Fruit fly (Drosophila melanogaster) whole organism, embryonic: ENCODE results near the gene CG13299.
A peak's percentile ranks its signal among the peaks of the same experiment; 100 is the strongest.

Experiments used
- Aef1 ChIP-seq: fragments of 200-800 bp; sonication (Bioruptor generic); IDR thresholded peaks from 3 replicates; pipeline ENCODE4 v1.3.6; 2022; ENCODE audit warnings: missing biosample characterization, missing genetic modification characterization
- BEAF-32 ChIP-seq: fragments of 200-800 bp; sonication (Bioruptor generic); optimal IDR thresholded peaks from 3 replicates; lab custom pipeline; 2017; ENCODE audit warnings: missing biosample characterization, missing genetic modification characterization, mild to moderate bottlenecking, moderate library complexity, missing genetic modification reagents
- CG10147 ChIP-seq: fragments of 200-800 bp; sonication (Bioruptor generic); optimal IDR thresholded peaks from 2 replicates; lab custom pipeline; 2019; ENCODE audit warnings: missing biosample characterization, mild to moderate bottlenecking, missing genetic modification characterization, moderate library complexity
- CG1024 ChIP-seq: fragments of 200-800 bp; sonication (Bioruptor generic); IDR thresholded peaks from 2 replicates; pipeline ENCODE4 v1.3.6; 2022; ENCODE audit warnings: missing biosample characterization, missing genetic modification characterization
- CG10321 ChIP-seq: fragments of 200-800 bp; sonication (Bioruptor generic); IDR thresholded peaks from 2 replicates; pipeline ENCODE4 v1.3.6; 2022; ENCODE audit warnings: missing biosample characterization, missing genetic modification characterization
- CG11247 ChIP-seq: fragments of 200-800 bp; sonication (Bioruptor generic); IDR thresholded peaks from 2 replicates; pipeline ENCODE4 v1.3.6; 2022; ENCODE audit warnings: missing biosample characterization, missing genetic modification characterization
- CG13296 ChIP-seq: fragments of 200-800 bp; sonication (Bioruptor generic); optimal IDR thresholded peaks from 3 replicates; lab custom pipeline; 2018; ENCODE audit warnings: missing biosample characterization, mild to moderate bottlenecking, missing genetic modification characterization
- CG16815 ChIP-seq: fragments of 200-800 bp; sonication (Bioruptor generic); optimal IDR thresholded peaks from 3 replicates; lab custom pipeline; 2017; ENCODE audit warnings: missing biosample characterization, mild to moderate bottlenecking, missing genetic modification characterization
- CG2116 ChIP-seq: fragments of 200-800 bp; sonication (Bioruptor generic); optimal IDR thresholded peaks from 3 replicates; lab custom pipeline; 2018; ENCODE audit warnings: missing biosample characterization, mild to moderate bottlenecking, missing genetic modification characterization
- CG2678 ChIP-seq: fragments of 200-800 bp; sonication (Bioruptor generic); optimal IDR thresholded peaks from 3 replicates; lab custom pipeline; 2019; ENCODE audit warnings: missing biosample characterization, mild to moderate bottlenecking, missing genetic modification characterization, moderate library complexity
- CG30020 ChIP-seq: fragments of 200-800 bp; optimal IDR thresholded peaks from 2 replicates; lab custom pipeline; 2019; ENCODE audit warnings: missing biosample characterization, mild to moderate bottlenecking, missing genetic modification characterization, moderate library complexity
- CG33213 ChIP-seq: fragments of 200-800 bp; sonication (Bioruptor generic); optimal IDR thresholded peaks from 3 replicates; lab custom pipeline; 2016; ENCODE audit warnings: missing biosample characterization, missing genetic modification characterization
- CG4360 ChIP-seq: fragments of 200-800 bp; sonication (Bioruptor generic); IDR thresholded peaks from 2 replicates; pipeline ENCODE4 v1.3.6; 2022; ENCODE audit warnings: missing biosample characterization, missing genetic modification characterization
- CG4617 ChIP-seq: fragments of 200-800 bp; sonication (Bioruptor generic); optimal IDR thresholded peaks from 3 replicates; lab custom pipeline; 2016; ENCODE audit warnings: missing biosample characterization, missing genetic modification characterization, borderline replicate concordance
- CG6272 ChIP-seq: fragments of 200-800 bp; sonication (Bioruptor generic); IDR thresholded peaks from 2 replicates; pipeline ENCODE4 v1.3.6; 2022; ENCODE audit warnings: missing biosample characterization, missing genetic modification characterization
- CG9215 ChIP-seq: fragments of 200-800 bp; sonication (Bioruptor generic); IDR thresholded peaks from 2 replicates; pipeline ENCODE4 v1.3.6; 2022; ENCODE audit warnings: missing biosample characterization, missing genetic modification characterization
- CoRest ChIP-seq: fragments of 200-800 bp; sonication (Bioruptor generic); optimal IDR thresholded peaks from 3 replicates; lab custom pipeline; 2018; ENCODE audit warnings: missing biosample characterization, mild to moderate bottlenecking, missing genetic modification characterization, moderate library complexity
- Jarid2 ChIP-seq: fragments of 200-800 bp; sonication (Bioruptor generic); optimal IDR thresholded peaks from 3 replicates; lab custom pipeline; 2017; ENCODE audit warnings: mild to moderate bottlenecking, missing biosample characterization, missing genetic modification reagents, missing genetic modification characterization
- Kr ChIP-seq: fragments of 200-800 bp; sonication (Bioruptor generic); optimal IDR thresholded peaks from 2 replicates; lab custom pipeline; 2017; ENCODE audit warnings: missing biosample characterization, mild to moderate bottlenecking, missing genetic modification characterization
- MESR4 ChIP-seq: fragments of 200-800 bp; sonication (Bioruptor generic); optimal IDR thresholded peaks from 2 replicates; lab custom pipeline; 2018; ENCODE audit warnings: missing biosample characterization, mild to moderate bottlenecking, missing genetic modification characterization, moderate library complexity
- NC2α ChIP-seq: fragments of 200-800 bp; sonication (Bioruptor generic); optimal IDR thresholded peaks from 2 replicates; lab custom pipeline; 2016; ENCODE audit warnings: missing biosample characterization, missing genetic modification characterization
- NC2β ChIP-seq: fragments of 200-800 bp; sonication (Bioruptor generic); optimal IDR thresholded peaks from 2 replicates; lab custom pipeline; 2016; ENCODE audit warnings: missing biosample characterization, missing genetic modification characterization
- Nf-YA ChIP-seq: fragments of 200-800 bp; sonication (Bioruptor generic); IDR thresholded peaks from 2 replicates; pipeline ENCODE4 v1.3.6; 2022; ENCODE audit warnings: missing biosample characterization, missing genetic modification characterization
- Scr ChIP-seq: fragments of 200-800 bp; sonication (Bioruptor generic); IDR thresholded peaks from 2 replicates; pipeline ENCODE4 v1.3.6; 2022; ENCODE audit warnings: missing biosample characterization, missing genetic modification characterization; ENCODE audit not compliant: partially characterized antibody
- Sin3A ChIP-seq: fragments of >200 bp; optimal IDR thresholded peaks from 2 replicates; lab custom pipeline; 2018
- ase ChIP-seq: fragments of 200-800 bp; sonication (Bioruptor generic); IDR thresholded peaks from 3 replicates; pipeline ENCODE4 v1.3.6; 2022; ENCODE audit warnings: missing biosample characterization, missing genetic modification characterization
- cato ChIP-seq: fragments of 200-800 bp; sonication (Bioruptor generic); optimal IDR thresholded peaks from 2 replicates; lab custom pipeline; 2016; ENCODE audit warnings: missing biosample characterization, missing genetic modification characterization, borderline replicate concordance
- cg ChIP-seq: fragments of 200-800 bp; sonication (Bioruptor generic); optimal IDR thresholded peaks from 3 replicates; lab custom pipeline; 2019; ENCODE audit warnings: missing biosample characterization, mild to moderate bottlenecking, missing genetic modification characterization, moderate library complexity
- disco-r ChIP-seq: fragments of 200-800 bp; sonication (Bioruptor generic); optimal IDR thresholded peaks from 2 replicates; lab custom pipeline; 2016; ENCODE audit warnings: missing biosample characterization, missing genetic modification characterization
- dysf ChIP-seq: fragments of 200-800 bp; sonication (Bioruptor generic); IDR thresholded peaks from 3 replicates; pipeline ENCODE4 v1.3.6; 2022; ENCODE audit warnings: missing biosample characterization, missing genetic modification characterization
- emc ChIP-seq: fragments of 200-800 bp; sonication (Bioruptor generic); optimal IDR thresholded peaks from 2 replicates; lab custom pipeline; 2016; ENCODE audit warnings: missing biosample characterization, missing genetic modification characterization
- eyg ChIP-seq: fragments of 200-800 bp; sonication (Bioruptor generic); optimal IDR thresholded peaks from 3 replicates; lab custom pipeline; 2016; ENCODE audit warnings: missing biosample characterization, missing genetic modification characterization
- fd96Cb ChIP-seq: fragments of 200-800 bp; sonication (Bioruptor generic); optimal IDR thresholded peaks from 2 replicates; lab custom pipeline; 2018; ENCODE audit warnings: missing biosample characterization, mild to moderate bottlenecking, missing genetic modification characterization, moderate library complexity
- ftz-f1 ChIP-seq: fragments of 200-800 bp; sonication (Bioruptor generic); optimal IDR thresholded peaks from 2 replicates; lab custom pipeline; 2016; ENCODE audit warnings: missing biosample characterization, missing genetic modification characterization
- ind ChIP-seq: fragments of 200-800 bp; sonication (Bioruptor generic); optimal IDR thresholded peaks from 3 replicates; lab custom pipeline; 2016; ENCODE audit warnings: missing biosample characterization, missing genetic modification characterization
- inv ChIP-seq: fragments of 200-800 bp; sonication (Bioruptor generic); IDR thresholded peaks from 2 replicates; pipeline ENCODE4 v1.3.6; 2022; ENCODE audit warnings: missing biosample characterization, missing genetic modification characterization; ENCODE audit not compliant: partially characterized antibody
- lov ChIP-seq, 2 experiments: fragments of 200-800 bp in 1 of 2; fragments of >200 bp in 1 of 2; sonication (Bioruptor generic) in 1 of 2; IDR thresholded peaks in 1 of 2; optimal IDR thresholded peaks in 1 of 2; 2 replicates in 1 of 2; 3 replicates in 1 of 2; pipeline versions ENCODE4 v1.3.6 to Lab custom; 2017 to 2022; ENCODE audit warnings: missing biosample characterization in 1 of 2, missing genetic modification characterization in 1 of 2
- mld ChIP-seq: fragments of 200-800 bp; sonication (Bioruptor generic); IDR thresholded peaks from 3 replicates; pipeline ENCODE4 v1.3.6; 2022; ENCODE audit warnings: missing biosample characterization, missing genetic modification characterization; ENCODE audit not compliant: partially characterized antibody
- nerfin-2 ChIP-seq: fragments of 200-800 bp; sonication (Bioruptor generic); IDR thresholded peaks from 2 replicates; pipeline ENCODE4 v1.3.6; 2022; ENCODE audit warnings: missing biosample characterization, missing genetic modification characterization; ENCODE audit not compliant: partially characterized antibody
- nmo ChIP-seq: fragments of 200-800 bp; sonication (Bioruptor generic); optimal IDR thresholded peaks from 2 replicates; lab custom pipeline; 2018; ENCODE audit warnings: missing biosample characterization, mild to moderate bottlenecking, missing genetic modification characterization, moderate library complexity
- phol ChIP-seq: fragments of 200-800 bp; sonication (Bioruptor generic); optimal IDR thresholded peaks from 3 replicates; lab custom pipeline; 2018; ENCODE audit warnings: missing biosample characterization, mild to moderate bottlenecking, missing genetic modification characterization, moderate library complexity
- sisA ChIP-seq: fragments of 200-800 bp; sonication (Bioruptor generic); IDR thresholded peaks from 2 replicates; pipeline ENCODE4 v1.3.6; 2022; ENCODE audit warnings: missing biosample characterization, missing genetic modification characterization
- so ChIP-seq: fragments of 200-800 bp; sonication (Bioruptor generic); IDR thresholded peaks from 3 replicates; pipeline ENCODE4 v1.3.6; 2022; ENCODE audit warnings: missing biosample characterization, missing genetic modification characterization
- tll ChIP-seq, 2 experiments: fragments of 200-800 bp in 1 of 2; fragments of >200 bp in 1 of 2; sonication (Bioruptor generic) in 1 of 2; optimal IDR thresholded peaks; 2 replicates each; lab custom pipeline; 2017 to 2019; ENCODE audit warnings: missing biosample characterization in 2 of 2, missing genetic modification characterization in 2 of 2, mild to moderate bottlenecking in 1 of 2, moderate library complexity in 1 of 2
- toy ChIP-seq: fragments of 200-800 bp; sonication (Bioruptor generic); IDR thresholded peaks from 2 replicates; pipeline ENCODE4 v1.3.6; 2022; ENCODE audit warnings: missing biosample characterization, missing genetic modification characterization
- ttk ChIP-seq: fragments of 200-800 bp; sonication (Bioruptor generic); IDR thresholded peaks from 2 replicates; pipeline ENCODE4 v2.1.2; 2022; ENCODE audit warnings: missing biosample characterization, missing genetic modification characterization
- zfh1 ChIP-seq: fragments of 200-800 bp; sonication (Bioruptor generic); IDR thresholded peaks from 3 replicates; pipeline ENCODE4 v1.3.6; 2022; ENCODE audit warnings: missing biosample characterization, missing genetic modification characterization

CG13299 gene

DNA sequence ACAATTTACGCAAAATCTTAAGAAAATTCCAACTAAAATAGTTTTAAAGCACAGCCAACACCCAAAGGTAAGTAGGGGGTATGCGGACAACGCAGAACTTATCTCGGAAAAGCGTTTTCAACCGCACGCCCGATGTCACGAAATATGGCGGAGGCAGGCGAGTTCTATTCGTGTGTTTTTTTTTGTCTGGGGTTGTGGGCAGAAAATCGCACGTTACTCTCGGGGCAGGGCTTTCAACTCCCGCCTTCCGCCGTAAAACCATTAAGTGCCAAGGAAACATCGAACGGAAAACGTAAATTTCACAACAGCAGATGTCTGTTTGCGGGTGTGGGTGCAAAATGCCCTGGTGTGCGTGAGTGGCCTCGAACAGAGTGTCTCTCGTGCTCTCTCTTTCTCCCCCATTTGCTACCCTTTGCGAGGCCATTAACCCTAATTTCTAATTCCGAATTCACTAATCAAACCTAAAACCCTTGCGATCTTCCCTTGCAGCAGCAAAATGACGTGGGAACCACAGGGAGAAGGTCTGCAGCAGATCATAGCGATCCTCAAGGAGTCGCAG lies 38.5 kb downstream of the CG13299 start (continued):
- TF ChIP-seq CG11247 (GFP tag; lab: Robert Waterston, UW): no peak
- TF ChIP-seq ftz-f1 (GFP tag; lab: Kevin White, UChicago): peak; percentile 95
- peak; percentile 68 for TF ChIP-seq CG4617
- TF ChIP-seq Scr (GFP tag; lab: Robert Waterston, UW): 0 out of 2 replicates have a peak, but pooled peaks have one; percentile 44
- TF ChIP-seq CG33213 (GFP tag; lab: Kevin White, UChicago): no peak
- TF ChIP-seq CG10147 (GFP tag; lab: Kevin White, UChicago): no peak
- TF ChIP-seq sisA: no peak
- no peak for TF ChIP-seq ase
- TF ChIP-seq CG6272 (GFP tag; lab: Robert Waterston, UW): no peak
- no peak for TF ChIP-seq dysf
- no peak for TF ChIP-seq NC2β (GFP tag; lab: Kevin White, UChicago)
- no peak for TF ChIP-seq mld (GFP tag; lab: Robert Waterston, UW)
- TF ChIP-seq MESR4 (GFP tag; lab: Kevin White, UChicago): peak; percentile 73
- TF ChIP-seq CG13296 (GFP tag; lab: Kevin White, UChicago): no peak
- no peak for TF ChIP-seq tll (GFP tag; optimal IDR thresholded peaks at IDR 0.05; lab: Kevin White, UChicago)
- no peak for TF ChIP-seq NC2α (GFP tag; lab: Kevin White, UChicago)
- no peak for TF ChIP-seq CoRest
- no peak for TF ChIP-seq CG16815 (GFP tag; lab: Kevin White, UChicago)
- TF ChIP-seq cg (GFP tag; lab: Kevin White, UChicago): peak; percentile 80
- no peak for TF ChIP-seq so (GFP tag; lab: Robert Waterston, UW)
- no peak for TF ChIP-seq CG2678 (tag; lab: Kevin White, UChicago)
- no peak for TF ChIP-seq CG9215 (GFP tag; lab: Robert Waterston, UW)
- no peak for TF ChIP-seq disco-r (GFP tag; lab: Kevin White, UChicago)
- no peak for TF ChIP-seq CG1024 (GFP tag; lab: Robert Waterston, UW)
- 0 out of 2 replicates have a peak, but pooled peaks have one; percentile 4 for TF ChIP-seq inv (GFP tag; lab: Robert Waterston, UW)
- TF ChIP-seq ttk (GFP tag; lab: Robert Waterston, UW): peak; percentile 66
- no peak for TF ChIP-seq CG30020
- no peak for TF ChIP-seq Aef1 (GFP tag; lab: Robert Waterston, UW)
- TF ChIP-seq toy (GFP tag; lab: Robert Waterston, UW): no peak
- no peak for TF ChIP-seq ind (GFP tag; lab: Kevin White, UChicago)
- peak; percentile 51 for TF ChIP-seq Sin3A
- no peak for TF ChIP-seq CG2116
- TF ChIP-seq cato (GFP tag; lab: Kevin White, UChicago): no peak
- TF ChIP-seq Nf-YA: no peak
- peak; percentile 70 for TF ChIP-seq phol (tag; lab: Kevin White, UChicago)
- no peak for TF ChIP-seq fd96Cb (tag; lab: Kevin White, UChicago)
- no peak for TF ChIP-seq emc
- no peak for TF ChIP-seq Kr
- TF ChIP-seq eyg: no peak
- TF ChIP-seq zfh1 (GFP tag; lab: Robert Waterston, UW): no peak
- 0 out of 2 replicates have a peak, but pooled peaks have one; percentile 28 for TF ChIP-seq CG10321 (GFP tag; lab: Robert Waterston, UW)
- TF ChIP-seq CG4360 (GFP tag; lab: Robert Waterston, UW): no peak
- TF ChIP-seq BEAF-32 (GFP tag; lab: Kevin White, UChicago): no peak
- TF ChIP-seq Jarid2 (GFP tag; lab: Kevin White, UChicago): no peak
- TF ChIP-seq nerfin-2 (GFP tag; lab: Robert Waterston, UW): no peak
- no peak for TF ChIP-seq lov (optimal IDR thresholded peaks at IDR 0.05; lab: Kevin White, UChicago)
- TF ChIP-seq lov (GFP tag; IDR thresholded peaks at IDR 0.05; lab: Robert Waterston, UW): no peak
- no peak for TF ChIP-seq nmo (GFP tag; lab: Kevin White, UChicago)
- TF ChIP-seq, all 482 proteins: peak for 13
